Fruit fly (Drosophila melanogaster) whole organism, embryonic: Measurements from ENCODE around the gene CG10467.
A peak's percentile ranks its signal among the peaks of the same experiment; 100 is the strongest.

Experiments
- Abd-B ChIP-seq: fragments of 200-800 bp; sonication (Bioruptor generic); optimal IDR thresholded peaks from 2 replicates; lab custom pipeline; 2018; ENCODE audit warnings: missing biosample characterization, mild to moderate bottlenecking, missing genetic modification characterization, moderate library complexity
- B-H1 ChIP-seq: fragments of 200-800 bp; sonication (Bioruptor generic); IDR thresholded peaks from 3 replicates; pipeline ENCODE4 v1.3.6; 2022; ENCODE audit warnings: missing biosample characterization, missing genetic modification characterization
- Bdp1 ChIP-seq: fragments of 200-800 bp; sonication (Bioruptor generic); optimal IDR thresholded peaks from 3 replicates; lab custom pipeline; 2016; ENCODE audit warnings: missing biosample characterization, missing genetic modification characterization
- Blimp-1 ChIP-seq: fragments of 200-800 bp; sonication (Bioruptor generic); optimal IDR thresholded peaks from 3 replicates; lab custom pipeline; 2018; ENCODE audit warnings: missing biosample characterization, missing genetic modification characterization, mild to moderate bottlenecking, moderate library complexity, missing genetic modification reagents
- CG1024 ChIP-seq: fragments of 200-800 bp; sonication (Bioruptor generic); IDR thresholded peaks from 2 replicates; pipeline ENCODE4 v1.3.6; 2022; ENCODE audit warnings: missing biosample characterization, missing genetic modification characterization
- CG12236 ChIP-seq: fragments of 200-800 bp; sonication (Bioruptor generic); optimal IDR thresholded peaks from 2 replicates; lab custom pipeline; 2016; ENCODE audit warnings: missing biosample characterization, missing genetic modification characterization
- CG12391 ChIP-seq: fragments of 200-800 bp; sonication (Bioruptor generic); optimal IDR thresholded peaks from 3 replicates; lab custom pipeline; 2018; ENCODE audit warnings: missing biosample characterization, mild to moderate bottlenecking, missing genetic modification characterization, moderate library complexity
- CG13287 ChIP-seq: fragments of 200-800 bp; sonication (Bioruptor generic); IDR thresholded peaks from 2 replicates; pipeline ENCODE4 v1.3.6; 2022; ENCODE audit warnings: missing biosample characterization, missing genetic modification characterization; ENCODE audit not compliant: partially characterized antibody
- CG14014 ChIP-seq: fragments of 200-800 bp; sonication (Bioruptor generic); IDR thresholded peaks from 2 replicates; pipeline ENCODE4 v1.3.6; 2022; ENCODE audit warnings: missing biosample characterization, missing genetic modification characterization
- CG1602 ChIP-seq: fragments of 200-800 bp; sonication (Bioruptor generic); optimal IDR thresholded peaks from 3 replicates; lab custom pipeline; 2016; ENCODE audit warnings: missing biosample characterization, missing genetic modification characterization
- CG1647 ChIP-seq: fragments of 200-800 bp; sonication (Bioruptor generic); optimal IDR thresholded peaks from 3 replicates; lab custom pipeline; 2016; ENCODE audit warnings: missing biosample characterization, missing genetic modification characterization
- CG16813 ChIP-seq: fragments of 200-800 bp; sonication (Bioruptor generic); IDR thresholded peaks from 3 replicates; pipeline ENCODE4 v1.3.6; 2022; ENCODE audit warnings: missing biosample characterization, missing genetic modification characterization; ENCODE audit not compliant: partially characterized antibody
- CG17359 ChIP-seq: fragments of 200-800 bp; sonication (Bioruptor generic); optimal IDR thresholded peaks from 3 replicates; lab custom pipeline; 2018; ENCODE audit warnings: missing biosample characterization, mild to moderate bottlenecking, missing genetic modification characterization, moderate library complexity
- CG17568 ChIP-seq: fragments of 200-800 bp; sonication (Bioruptor generic); optimal IDR thresholded peaks from 2 replicates; lab custom pipeline; 2018; ENCODE audit warnings: missing biosample characterization, mild to moderate bottlenecking, missing genetic modification characterization, moderate library complexity
- CG2116 ChIP-seq: fragments of 200-800 bp; sonication (Bioruptor generic); optimal IDR thresholded peaks from 3 replicates; lab custom pipeline; 2018; ENCODE audit warnings: missing biosample characterization, mild to moderate bottlenecking, missing genetic modification characterization
- CG30431 ChIP-seq: fragments of 200-800 bp; sonication (Bioruptor generic); optimal IDR thresholded peaks from 2 replicates; lab custom pipeline; 2017; ENCODE audit warnings: missing biosample characterization, missing genetic modification characterization
- CG34422 ChIP-seq: fragments of 200-800 bp; sonication (Bioruptor generic); IDR thresholded peaks from 3 replicates; pipeline ENCODE4 v1.3.6; 2022; ENCODE audit warnings: missing biosample characterization, missing genetic modification characterization
- CG3726 ChIP-seq: fragments of 200-800 bp; sonication (Bioruptor generic); IDR thresholded peaks from 3 replicates; pipeline ENCODE4, ENCODE4 v1.3.6; 2022; ENCODE audit warnings: missing biosample characterization, missing genetic modification characterization
- CG3838 ChIP-seq: fragments of 200-800 bp; sonication (Bioruptor generic); optimal IDR thresholded peaks from 3 replicates; lab custom pipeline; 2016; ENCODE audit warnings: missing biosample characterization, missing genetic modification characterization
- CG3995 ChIP-seq: fragments of 200-800 bp; sonication (Bioruptor generic); optimal IDR thresholded peaks from 3 replicates; lab custom pipeline; 2016; ENCODE audit warnings: missing biosample characterization, missing genetic modification characterization
- CG4424 ChIP-seq: fragments of 200-800 bp; sonication (Bioruptor generic); optimal IDR thresholded peaks from 3 replicates; lab custom pipeline; 2016; ENCODE audit warnings: missing biosample characterization, missing genetic modification characterization
- CG9609 ChIP-seq: fragments of 200-800 bp; sonication (Bioruptor generic); optimal IDR thresholded peaks from 3 replicates; lab custom pipeline; 2016; ENCODE audit warnings: missing biosample characterization, missing genetic modification characterization
- Camta ChIP-seq: fragments of 200-800 bp; sonication (Bioruptor generic); optimal IDR thresholded peaks from 2 replicates; lab custom pipeline; 2016; ENCODE audit warnings: missing biosample characterization, missing genetic modification characterization
- CkIIα-i1 ChIP-seq: fragments of 200-800 bp; sonication (Bioruptor generic); IDR thresholded peaks from 2 replicates; pipeline ENCODE4 v1.3.6; 2022; ENCODE audit warnings: missing biosample characterization, missing genetic modification characterization
- Elba2 ChIP-seq: fragments of 200-800 bp; sonication (Bioruptor generic); optimal IDR thresholded peaks from 3 replicates; lab custom pipeline; 2016; ENCODE audit warnings: missing biosample characterization, missing genetic modification characterization
- Ets97D ChIP-seq: fragments of 200-800 bp; sonication (Bioruptor generic); optimal IDR thresholded peaks from 3 replicates; lab custom pipeline; 2016; ENCODE audit warnings: missing biosample characterization, missing genetic modification characterization
- HLH3B ChIP-seq: fragments of 200-800 bp; sonication (Bioruptor generic); IDR thresholded peaks from 2 replicates; pipeline ENCODE4 v1.3.6; 2022; ENCODE audit warnings: missing biosample characterization, missing genetic modification characterization
- Hand ChIP-seq: fragments of 200-800 bp; sonication (Bioruptor generic); optimal IDR thresholded peaks from 2 replicates; lab custom pipeline; 2017; ENCODE audit warnings: mild to moderate bottlenecking, missing biosample characterization, missing genetic modification reagents, missing genetic modification characterization
- Hmr ChIP-seq: fragments of 200-800 bp; sonication (Bioruptor generic); optimal IDR thresholded peaks from 3 replicates; lab custom pipeline; 2017; ENCODE audit warnings: mild to moderate bottlenecking, missing biosample characterization, missing genetic modification reagents, missing genetic modification characterization
- Hr51 ChIP-seq, 2 experiments: fragments of 200-800 bp; sonication (Bioruptor generic); optimal IDR thresholded peaks; 2 replicates in 1 of 2; 3 replicates in 1 of 2; lab custom pipeline; 2016 to 2018; ENCODE audit warnings: missing biosample characterization in 2 of 2, missing genetic modification characterization in 2 of 2, mild to moderate bottlenecking in 1 of 2, moderate library complexity in 1 of 2
- Oaz ChIP-seq: fragments of 200-800 bp; sonication (Bioruptor generic); IDR thresholded peaks from 2 replicates; pipeline ENCODE4 v1.3.6; 2022; ENCODE audit warnings: missing biosample characterization, missing genetic modification characterization
- Poxn ChIP-seq: fragments of 200-800 bp; sonication (Bioruptor generic); IDR thresholded peaks from 2 replicates; pipeline ENCODE4 v1.3.6; 2022; ENCODE audit warnings: missing biosample characterization, missing genetic modification characterization
- Ssrp ChIP-seq: fragments of 200-800 bp; sonication (Bioruptor generic); optimal IDR thresholded peaks from 2 replicates; lab custom pipeline; 2018; ENCODE audit warnings: missing biosample characterization, mild to moderate bottlenecking, missing genetic modification characterization, moderate library complexity
- Vsx1 ChIP-seq: fragments of 200-800 bp; sonication (Bioruptor generic); optimal IDR thresholded peaks from 2 replicates; lab custom pipeline; 2017; ENCODE audit warnings: missing biosample characterization, mild to moderate bottlenecking, missing genetic modification characterization, missing genetic modification reagents
- chif ChIP-seq, 2 experiments: fragments of 200-800 bp; sonication (Bioruptor generic); optimal IDR thresholded peaks; 3 replicates each; lab custom pipeline; 2016; ENCODE audit warnings: missing biosample characterization in 2 of 2, missing genetic modification characterization in 2 of 2
- cwo ChIP-seq: fragments of 200-800 bp; sonication (Bioruptor generic); optimal IDR thresholded peaks from 3 replicates; lab custom pipeline; 2017; ENCODE audit warnings: missing biosample characterization, missing genetic modification characterization, mild to moderate bottlenecking, moderate library complexity, missing genetic modification reagents
- en ChIP-seq: fragments of 200-800 bp; sonication (Bioruptor generic); optimal IDR thresholded peaks from 2 replicates; lab custom pipeline; 2016; ENCODE audit warnings: missing biosample characterization, missing genetic modification characterization
- fd102C ChIP-seq: fragments of 200-800 bp; sonication (Bioruptor generic); optimal IDR thresholded peaks from 2 replicates; lab custom pipeline; 2018; ENCODE audit warnings: missing biosample characterization, mild to moderate bottlenecking, missing genetic modification characterization, moderate library complexity
- fd64A ChIP-seq: fragments of 200-800 bp; sonication (Bioruptor generic); optimal IDR thresholded peaks from 3 replicates; lab custom pipeline; 2018; ENCODE audit warnings: missing biosample characterization, mild to moderate bottlenecking, missing genetic modification characterization
- hb ChIP-seq: fragments of 200-800 bp; sonication (Bioruptor generic); IDR thresholded peaks from 3 replicates; pipeline ENCODE4 v1.3.6; 2022; ENCODE audit warnings: missing biosample characterization, missing genetic modification characterization; ENCODE audit not compliant: partially characterized antibody
- hbn ChIP-seq: fragments of 200-800 bp; sonication (Bioruptor generic); IDR thresholded peaks from 2 replicates; pipeline ENCODE4 v1.3.6; 2022; ENCODE audit warnings: missing biosample characterization, missing genetic modification characterization; ENCODE audit not compliant: partially characterized antibody
- her ChIP-seq: fragments of 200-800 bp; sonication (Bioruptor generic); optimal IDR thresholded peaks from 2 replicates; lab custom pipeline; 2016; ENCODE audit warnings: missing biosample characterization, missing genetic modification characterization
- kah ChIP-seq: fragments of 200-800 bp; sonication (Bioruptor generic); optimal IDR thresholded peaks from 2 replicates; lab custom pipeline; 2018; ENCODE audit warnings: missing biosample characterization, mild to moderate bottlenecking, missing genetic modification characterization
- maf-S ChIP-seq: fragments of 200-800 bp; sonication (Bioruptor generic); optimal IDR thresholded peaks from 2 replicates; lab custom pipeline; 2016; ENCODE audit warnings: missing biosample characterization, missing genetic modification characterization
- mam ChIP-seq: fragments of 200-800 bp; sonication (Bioruptor generic); optimal IDR thresholded peaks from 3 replicates; lab custom pipeline; 2016; ENCODE audit warnings: missing biosample characterization, missing genetic modification characterization
- row ChIP-seq: fragments of 200-800 bp; sonication (Bioruptor generic); IDR thresholded peaks from 3 replicates; pipeline ENCODE4 v1.3.6; 2022; ENCODE audit warnings: missing biosample characterization, missing genetic modification characterization
- salm ChIP-seq: fragments of 200-800 bp; sonication (Bioruptor generic); optimal IDR thresholded peaks from 2 replicates; lab custom pipeline; 2018; ENCODE audit warnings: missing biosample characterization, mild to moderate bottlenecking, missing genetic modification characterization
- scrt ChIP-seq: fragments of 200-800 bp; sonication (Bioruptor generic); optimal IDR thresholded peaks from 2 replicates; lab custom pipeline; 2018; ENCODE audit warnings: missing biosample characterization, mild to moderate bottlenecking, missing genetic modification characterization, moderate library complexity
- tio ChIP-seq: fragments of 200-800 bp; sonication (Bioruptor generic); optimal IDR thresholded peaks from 2 replicates; lab custom pipeline; 2017; ENCODE audit warnings: missing biosample characterization, missing genetic modification characterization, inconsistent platforms

CG10467 gene

dm6 chr3L:6059062-6059708 is 35.4 kb downstream of the CG10467 start, which contains the start of gene CG6592 (continued):
- TF ChIP-seq CG3726 (GFP tag; lab: Robert Waterston, UW) (no peak), Vsx1 (GFP tag; lab: Kevin White, UChicago) (no peak), hbn (GFP tag; lab: Robert Waterston, UW) (no peak), Camta (peak; percentile 41), CG1602 (GFP tag; lab: Kevin White, UChicago) (peak; percentile 48), Abd-B (GFP tag; lab: Kevin White, UChicago) (peak; percentile 24), CG17359 (tag; lab: Kevin White, UChicago) (no peak), Elba2 (GFP tag; lab: Kevin White, UChicago) (peak; percentile 65), Ssrp (peak; percentile 20), CG12236 (GFP tag; lab: Kevin White, UChicago) (peak; percentile 44), CG1024 (GFP tag; lab: Robert Waterston, UW) (peak; percentile 16; the same call in 1 of the 2 replicates), mam (GFP tag; lab: Kevin White, UChicago) (peak; percentile 4), CG30431 (GFP tag; lab: Kevin White, UChicago) (peak; percentile 87), maf-S (no peak), CG17568 (peak; percentile 24), Ets97D (GFP tag; lab: Kevin White, UChicago) (peak; percentile 98), hb (GFP tag; lab: Robert Waterston, UW) (no peak), CG1647 (GFP tag; lab: Kevin White, UChicago) (no peak), CG12391 (no peak), Hr51 (GFP tag; optimal IDR thresholded peaks at IDR 0.05; lab: Kevin White, UChicago) (peak in 1 of 2 experiments; percentile 14), CG34422 (peak; percentile 22; the same call in 1 of the 3 replicates)

- TF ChIP-seq CG9609 (GFP tag; lab: Kevin White, UChicago) (peak; percentile 23), Hand (GFP tag; lab: Kevin White, UChicago) (no peak), kah (GFP tag; lab: Kevin White, UChicago) (no peak), Poxn (GFP tag; lab: Robert Waterston, UW) (no peak), CG16813 (GFP tag; lab: Robert Waterston, UW) (peak; percentile 95), B-H1 (no peak), CkIIα-i1 (no peak), Hmr (GFP tag; lab: Kevin White, UChicago) (peak; percentile 41), Blimp-1 (GFP tag; lab: Kevin White, UChicago) (no peak), CG4424 (GFP tag; lab: Kevin White, UChicago) (no peak), HLH3B (GFP tag; lab: Robert Waterston, UW) (no peak), scrt (GFP tag; lab: Kevin White, UChicago) (no peak), cwo (GFP tag; lab: Kevin White, UChicago) (no peak), fd64A (no peak), en (GFP tag; lab: Kevin White, UChicago) (no peak), Bdp1 (peak; percentile 11), Oaz (GFP tag; lab: Robert Waterston, UW) (no peak), CG3995 (GFP tag; lab: Kevin White, UChicago) (peak; percentile 94), chif (GFP tag; optimal IDR thresholded peaks at IDR 0.05; lab: Kevin White, UChicago) (peak in 1 of 2 experiments; percentile 13), row (GFP tag; lab: Robert Waterston, UW) (peak; percentile 26; the same call in 1 of the 3 replicates), tio (GFP tag; lab: Kevin White, UChicago) (no peak), CG2116 (peak; percentile 94), her (GFP tag; lab: Kevin White, UChicago) (no peak), CG14014 (GFP tag; lab: Robert Waterston, UW) (no peak), CG13287 (GFP tag; lab: Robert Waterston, UW) (peak; percentile 92), CG3838 (GFP tag; lab: Kevin White, UChicago) (no peak), fd102C (GFP tag; lab: Kevin White, UChicago) (no peak), salm (tag; lab: Kevin White, UChicago) (no peak)
These were observed 39.7 kb downstream of the CG10467 start, which contains the start of gene tant for dm6 chr3L:6054803-6055202. Gene tant, plus strand, starts transcription at chr3L:6055136.
